Fruit fly (Drosophila melanogaster): Measurements from ENCODE around the gene TH1.

DNA sequence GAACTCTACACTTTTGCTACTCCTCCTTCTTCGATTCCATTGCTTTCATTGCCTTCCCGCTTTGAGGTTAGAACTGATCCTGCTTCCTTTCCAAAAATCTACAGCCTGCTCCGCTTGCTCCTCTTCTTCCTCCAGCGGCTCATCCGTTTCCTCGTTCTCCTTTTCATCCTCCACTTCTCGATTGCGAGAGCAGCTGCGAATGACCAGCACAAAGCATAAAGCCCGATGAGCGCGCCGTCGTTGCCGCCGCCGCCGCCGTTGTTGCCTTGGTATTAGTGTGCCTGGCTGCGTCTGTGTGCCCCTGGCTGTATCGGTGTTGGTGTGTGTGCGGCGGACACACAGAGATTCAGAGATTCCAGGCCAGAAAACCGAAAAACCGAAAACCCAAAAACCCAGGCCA, 33.1 kb upstream of the TH1 start:
- TF ChIP-seq CTCF (optimal IDR thresholded peaks at IDR 0.05) (no peak), CG8478 (optimal IDR thresholded peaks at IDR 0.05) (no peak)
